Worm (Caenorhabditis elegans) whole organism, mixed stage, embryonic: ENCODE measurements around the gene yap-1.

Source experiments
- elt-1 ChIP-seq: sonication (generic microtip); optimal IDR thresholded peaks from 2 replicates; lab custom pipeline; 2017; ENCODE audit warnings: missing genetic modification characterization, mild to moderate bottlenecking, missing compliant biosample characterization, antibody characterized with exemption, moderate library complexity, borderline replicate concordance; ENCODE audit not compliant: insufficient read depth
- unc-39 ChIP-seq: fragments of 150-350 bp; optimal IDR thresholded peaks from 2 replicates; lab custom pipeline; 2014; ENCODE audit warnings: missing biosample characterization, missing genetic modification characterization

DNA sequence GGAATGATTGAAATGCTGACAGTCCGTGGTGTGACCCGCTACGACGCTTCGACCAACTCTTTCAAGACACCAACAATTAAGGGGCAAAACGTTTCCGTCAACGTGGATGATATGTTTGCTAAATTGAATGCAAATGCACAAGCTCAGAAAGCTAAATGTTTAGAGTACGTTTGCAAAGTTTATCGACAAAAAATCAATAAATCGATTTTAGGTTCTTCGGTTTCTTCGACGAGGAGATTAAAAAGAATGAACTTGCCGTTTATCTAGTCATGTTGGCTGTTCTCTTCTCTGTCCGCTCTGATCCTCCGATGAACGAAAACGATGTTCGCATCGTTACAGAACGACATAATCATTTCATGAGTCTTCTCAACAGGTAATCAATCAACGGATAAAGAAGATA lies 27.0 kb upstream of the yap-1 start:
- no peak for TF ChIP-seq unc-39
- TF ChIP-seq elt-1, result no peak
